Fruit fly (Drosophila melanogaster): ENCODE data around the gene emc.

emc gene

DNA sequence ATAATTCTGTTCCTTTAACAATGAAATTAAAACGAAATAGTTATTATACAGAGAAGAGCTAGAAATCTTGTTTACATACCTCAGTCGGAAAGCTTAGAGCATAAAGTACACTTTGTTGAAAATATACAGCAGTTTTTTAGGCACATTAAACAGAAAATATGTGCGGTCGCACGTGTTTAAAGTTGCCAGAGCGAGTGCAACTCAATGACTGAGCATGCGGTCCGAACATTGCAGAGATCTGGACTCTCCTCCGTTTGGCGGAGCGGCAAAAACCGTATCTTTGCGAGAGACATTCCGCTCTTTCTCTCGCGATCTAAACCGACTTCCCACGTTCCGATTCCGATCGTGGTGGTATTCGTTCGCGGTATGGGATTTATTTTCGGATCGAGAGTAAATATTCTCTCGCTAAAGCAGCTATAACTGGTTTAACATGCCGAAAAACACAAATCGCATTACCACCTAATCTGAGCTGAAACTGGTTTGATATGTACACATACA lies 41.2 kb upstream of the emc start, which contains the start of gene CG13895:
Gene CG13895 (minus strand): TSS at position 214 of the 498 bp plus-strand sequence.
- TF ChIP-seq CG15011 (GFP tag; optimal IDR thresholded peaks at IDR 0.05), result no peak
- TF ChIP-seq z (GFP tag; IDR thresholded peaks at IDR 0.05), result peak; percentile 79
- TF ChIP-seq yki (optimal IDR thresholded peaks at IDR 0.05), result peak; percentile 12
- TF ChIP-seq cg (GFP tag; optimal IDR thresholded peaks at IDR 0.05), result peak; percentile 4
- peak; percentile 2 for TF ChIP-seq CG33213 (GFP tag; optimal IDR thresholded peaks at IDR 0.05)
- no peak for TF ChIP-seq hkb (optimal IDR thresholded peaks at IDR 0.05)
- peak; percentile 46; the same call in 1 of the 2 replicates for TF ChIP-seq hkb (GFP tag; IDR thresholded peaks at IDR 0.05)
- no peak for TF ChIP-seq CG17912 (GFP tag; optimal IDR thresholded peaks at IDR 0.05)
- peak; percentile 26 for TF ChIP-seq CG10543 (GFP tag; optimal IDR thresholded peaks at IDR 0.05)
- peak; percentile 21 for TF ChIP-seq lab (GFP tag; optimal IDR thresholded peaks at IDR 0.05)
- peak; percentile 71 for TF ChIP-seq gem (tag; optimal IDR thresholded peaks at IDR 0.05)
- TF ChIP-seq CG12071 (GFP tag; optimal IDR thresholded peaks at IDR 0.05), result peak; percentile 1
- peak; percentile 7 for TF ChIP-seq slp2 (GFP tag; optimal IDR thresholded peaks at IDR 0.05)
- TF ChIP-seq Xrp1 (GFP tag; IDR thresholded peaks at IDR 0.05), result peak; percentile 33; the same call in 1 of the 2 replicates
- no peak for TF ChIP-seq CG11247 (GFP tag; IDR thresholded peaks at IDR 0.05)
- peak; percentile 33 for TF ChIP-seq Hmr (GFP tag; optimal IDR thresholded peaks at IDR 0.05)
- TF ChIP-seq nom (GFP tag; optimal IDR thresholded peaks at IDR 0.05), result peak; percentile 18
- peak; percentile 54; the same call in 2 of the 4 replicates for TF ChIP-seq Dll (GFP tag; IDR thresholded peaks at IDR 0.05; ENCODE audit: partially characterized antibody)
- peak; percentile 95 for TF ChIP-seq cwo (GFP tag; optimal IDR thresholded peaks at IDR 0.05)
- peak; percentile 65; the same call in 1 of the 3 replicates for TF ChIP-seq ci (GFP tag; IDR thresholded peaks at IDR 0.05)
- peak; percentile 10 for TF ChIP-seq twi (tag; optimal IDR thresholded peaks at IDR 0.05)
- peak; percentile 28 for TF ChIP-seq mirr (GFP tag; optimal IDR thresholded peaks at IDR 0.05)
- no peak for TF ChIP-seq Nf-YA (GFP tag; IDR thresholded peaks at IDR 0.05)
- peak; percentile 26 for TF ChIP-seq stwl (tag; optimal IDR thresholded peaks at IDR 0.05)
- TF ChIP-seq tna (GFP tag; IDR thresholded peaks at IDR 0.05; ENCODE audit: partially characterized antibody), result no peak
- peak; percentile 2 for TF ChIP-seq CG13296 (GFP tag; optimal IDR thresholded peaks at IDR 0.05)
- TF ChIP-seq CG1529 (GFP tag; optimal IDR thresholded peaks at IDR 0.05), result no peak
- TF ChIP-seq E2f2 (GFP tag; IDR thresholded peaks at IDR 0.05), result peak; percentile 21; the same call in 1 of the 2 replicates
- TF ChIP-seq sob (GFP tag; IDR thresholded peaks at IDR 0.05), result peak; percentile 31; the same call in 1 of the 2 replicates
- peak; percentile 14; the same call in 1 of the 2 replicates for TF ChIP-seq rib (GFP tag; IDR thresholded peaks at IDR 0.05)
- peak; percentile 27 for TF ChIP-seq Max (GFP tag; optimal IDR thresholded peaks at IDR 0.05)
- TF ChIP-seq dm (GFP tag; optimal IDR thresholded peaks at IDR 0.05), result peak; percentile 68
- no peak for TF ChIP-seq ash1 (GFP tag; optimal IDR thresholded peaks at IDR 0.05)
- TF ChIP-seq oc (tag; optimal IDR thresholded peaks at IDR 0.05), result peak; percentile 61
- TF ChIP-seq CG3838 (GFP tag; optimal IDR thresholded peaks at IDR 0.05), result no peak
- peak; percentile 8 for TF ChIP-seq CG11504 (tag; optimal IDR thresholded peaks at IDR 0.05)
- no peak for TF ChIP-seq CG14667 (GFP tag; IDR thresholded peaks at IDR 0.05)
- no peak for TF ChIP-seq psq (GFP tag; optimal IDR thresholded peaks at IDR 0.05)
- TF ChIP-seq CG13287 (GFP tag; IDR thresholded peaks at IDR 0.05; ENCODE audit: partially characterized antibody), result peak; percentile 46; the same call in 1 of the 2 replicates
- peak; percentile 2 for TF ChIP-seq CG8924 (tag; optimal IDR thresholded peaks at IDR 0.05)
- peak; percentile 95; the same call in 3 of the 4 replicates for TF ChIP-seq chinmo (GFP tag; IDR thresholded peaks at IDR 0.05; ENCODE audit: partially characterized antibody)
- no peak for TF ChIP-seq Blimp-1 (GFP tag; optimal IDR thresholded peaks at IDR 0.05)
- peak; percentile 7 for TF ChIP-seq CG6683 (GFP tag; optimal IDR thresholded peaks at IDR 0.05)
- 0 out of 3 replicates have a peak, but pooled peaks have one; percentile 37 for TF ChIP-seq so (GFP tag; IDR thresholded peaks at IDR 0.05)
- TF ChIP-seq Stat92E (GFP tag; optimal IDR thresholded peaks at IDR 0.05), result peak in 1 of 3 experiments; percentile 82
- no peak for TF ChIP-seq Kr (GFP tag; optimal IDR thresholded peaks at IDR 0.05)
- TF ChIP-seq chm (GFP tag; IDR thresholded peaks at IDR 0.05), result 0 out of 2 replicates have a peak, but pooled peaks have one; percentile 6
- TF ChIP-seq CG6791 (GFP tag; IDR thresholded peaks at IDR 0.05; ENCODE audit: partially characterized antibody), result peak; percentile 72; the same call in 1 of the 3 replicates
- TF ChIP-seq CG14710 (tag; optimal IDR thresholded peaks at IDR 0.05), result peak; percentile 3
